Fruit fly (Drosophila melanogaster) whole organism, embryonic: ENCODE measurements around the gene Mst98Ca.

Experiments
- Abd-B ChIP-seq: fragments of 200-800 bp; sonication (Bioruptor generic); optimal IDR thresholded peaks from 2 replicates; lab custom pipeline; 2018; ENCODE audit warnings: missing biosample characterization, mild to moderate bottlenecking, missing genetic modification characterization, moderate library complexity
- Ada2b ChIP-seq: fragments of 200-800 bp; sonication (Bioruptor generic); IDR thresholded peaks from 2 replicates; pipeline ENCODE4 v1.3.6; 2022; ENCODE audit warnings: missing biosample characterization, missing genetic modification characterization
- Bteb2 ChIP-seq: fragments of 200-800 bp; sonication (Bioruptor generic); optimal IDR thresholded peaks from 2 replicates; lab custom pipeline; 2016; ENCODE audit warnings: missing biosample characterization, missing genetic modification characterization
- CG1024 ChIP-seq: fragments of 200-800 bp; sonication (Bioruptor generic); IDR thresholded peaks from 2 replicates; pipeline ENCODE4 v1.3.6; 2022; ENCODE audit warnings: missing biosample characterization, missing genetic modification characterization
- CG10366 ChIP-seq: fragments of 200-800 bp; sonication (Bioruptor generic); IDR thresholded peaks from 2 replicates; pipeline ENCODE4 v1.3.6; 2022; ENCODE audit warnings: missing biosample characterization, missing genetic modification characterization
- CG11093 ChIP-seq: fragments of 200-800 bp; sonication (Bioruptor generic); IDR thresholded peaks from 3 replicates; pipeline ENCODE4 v1.3.6; 2022; ENCODE audit warnings: missing biosample characterization, missing genetic modification characterization
- CG11504 ChIP-seq: fragments of 200-800 bp; sonication (Bioruptor generic); optimal IDR thresholded peaks from 3 replicates; lab custom pipeline; 2019; ENCODE audit warnings: missing biosample characterization, mild to moderate bottlenecking, missing genetic modification characterization, moderate library complexity
- CG11560 ChIP-seq: fragments of 200-800 bp; sonication (Bioruptor generic); IDR thresholded peaks from 3 replicates; pipeline ENCODE4 v1.3.6; 2022; ENCODE audit warnings: missing biosample characterization, missing genetic modification characterization
- CG12071 ChIP-seq: fragments of 200-800 bp; sonication (Bioruptor generic); optimal IDR thresholded peaks from 3 replicates; lab custom pipeline; 2018; ENCODE audit warnings: missing biosample characterization, mild to moderate bottlenecking, missing genetic modification characterization
- CG12391 ChIP-seq: fragments of 200-800 bp; sonication (Bioruptor generic); optimal IDR thresholded peaks from 3 replicates; lab custom pipeline; 2018; ENCODE audit warnings: missing biosample characterization, mild to moderate bottlenecking, missing genetic modification characterization, moderate library complexity
- CG12942 ChIP-seq: fragments of 200-800 bp; sonication (Bioruptor generic); optimal IDR thresholded peaks from 3 replicates; lab custom pipeline; 2016; ENCODE audit warnings: missing biosample characterization, missing genetic modification characterization
- CG13287 ChIP-seq: fragments of 200-800 bp; sonication (Bioruptor generic); IDR thresholded peaks from 2 replicates; pipeline ENCODE4 v1.3.6; 2022; ENCODE audit warnings: missing biosample characterization, missing genetic modification characterization; ENCODE audit not compliant: partially characterized antibody
- CG14050 ChIP-seq: fragments of 200-800 bp; sonication (Bioruptor generic); IDR thresholded peaks from 3 replicates; pipeline ENCODE4 v1.3.6; 2022; ENCODE audit warnings: missing biosample characterization, missing genetic modification characterization
- CG14860 ChIP-seq: fragments of 200-800 bp; sonication (Bioruptor generic); IDR thresholded peaks from 3 replicates; pipeline ENCODE4 v1.3.6; 2022; ENCODE audit warnings: missing biosample characterization, missing genetic modification characterization; ENCODE audit not compliant: partially characterized antibody
- CG15601 ChIP-seq: fragments of 200-800 bp; sonication (Bioruptor generic); optimal IDR thresholded peaks from 3 replicates; lab custom pipeline; 2019; ENCODE audit warnings: missing biosample characterization, mild to moderate bottlenecking, missing genetic modification characterization, moderate library complexity
- CG17361 ChIP-seq: fragments of 200-800 bp; sonication (Bioruptor generic); IDR thresholded peaks from 3 replicates; pipeline ENCODE4 v1.3.6; 2022; ENCODE audit warnings: missing biosample characterization, missing genetic modification characterization
- CG31224 ChIP-seq: fragments of 200-800 bp; sonication (Bioruptor generic); IDR thresholded peaks from 2 replicates; pipeline ENCODE4 v1.3.6; 2022; ENCODE audit warnings: missing biosample characterization, missing genetic modification characterization
- CG32772 ChIP-seq: fragments of 200-800 bp; sonication (Bioruptor generic); IDR thresholded peaks from 2 replicates; pipeline ENCODE4 v1.3.6; 2022; ENCODE audit warnings: missing biosample characterization, missing genetic modification characterization
- CG3847 ChIP-seq: fragments of 200-800 bp; sonication (Bioruptor generic); IDR thresholded peaks from 2 replicates; pipeline ENCODE4 v1.3.6; 2022; ENCODE audit warnings: missing biosample characterization, missing genetic modification characterization
- CG6254 ChIP-seq: fragments of 200-800 bp; sonication (Bioruptor generic); optimal IDR thresholded peaks from 3 replicates; lab custom pipeline; 2017; ENCODE audit warnings: mild to moderate bottlenecking, missing biosample characterization, missing genetic modification reagents, missing genetic modification characterization
- CG6272 ChIP-seq: fragments of 200-800 bp; sonication (Bioruptor generic); IDR thresholded peaks from 2 replicates; pipeline ENCODE4 v1.3.6; 2022; ENCODE audit warnings: missing biosample characterization, missing genetic modification characterization
- CG6654 ChIP-seq: fragments of 200-800 bp; sonication (Bioruptor generic); optimal IDR thresholded peaks from 2 replicates; lab custom pipeline; 2017; ENCODE audit warnings: missing biosample characterization, mild to moderate bottlenecking, missing genetic modification characterization
- CG9727 ChIP-seq: fragments of 200-800 bp; sonication (Bioruptor generic); optimal IDR thresholded peaks from 3 replicates; lab custom pipeline; 2017; ENCODE audit warnings: missing biosample characterization, mild to moderate bottlenecking, missing genetic modification characterization
- CG9797 ChIP-seq: fragments of 200-800 bp; sonication (Bioruptor generic); optimal IDR thresholded peaks from 3 replicates; lab custom pipeline; 2018; ENCODE audit warnings: missing biosample characterization, mild to moderate bottlenecking, missing genetic modification characterization
- E2f2 ChIP-seq: fragments of 200-800 bp; sonication (Bioruptor generic); IDR thresholded peaks from 2 replicates; pipeline ENCODE4 v1.3.6; 2022; ENCODE audit warnings: missing biosample characterization, missing genetic modification characterization
- Ets65A ChIP-seq: fragments of 200-800 bp; sonication (Bioruptor generic); peaks from one replicate; lab custom pipeline; 2016; ENCODE audit warnings: missing biosample characterization, missing genetic modification characterization
- HmgD ChIP-seq: fragments of 200-800 bp; sonication (Bioruptor generic); optimal IDR thresholded peaks from 3 replicates; lab custom pipeline; 2016; ENCODE audit warnings: missing biosample characterization, missing genetic modification characterization
- Hr3 ChIP-seq: fragments of 200-800 bp; sonication (Bioruptor generic); optimal IDR thresholded peaks from 3 replicates; lab custom pipeline; 2016; ENCODE audit warnings: missing biosample characterization, missing genetic modification characterization
- Hr51 ChIP-seq, 2 experiments: fragments of 200-800 bp; sonication (Bioruptor generic); optimal IDR thresholded peaks; 2 replicates in 1 of 2; 3 replicates in 1 of 2; lab custom pipeline; 2016 to 2018; ENCODE audit warnings: missing biosample characterization in 2 of 2, missing genetic modification characterization in 2 of 2, mild to moderate bottlenecking in 1 of 2, moderate library complexity in 1 of 2
- Nf-YC ChIP-seq: fragments of 200-800 bp; optimal IDR thresholded peaks from 3 replicates; lab custom pipeline; 2019; ENCODE audit warnings: missing biosample characterization, mild to moderate bottlenecking, missing genetic modification characterization, moderate library complexity
- TFAM ChIP-seq: fragments of 200-800 bp; sonication (Bioruptor generic); optimal IDR thresholded peaks from 2 replicates; lab custom pipeline; 2017; ENCODE audit warnings: missing biosample characterization, missing genetic modification characterization, inconsistent platforms
- al ChIP-seq: fragments of 200-800 bp; sonication (Bioruptor generic); IDR thresholded peaks from 2 replicates; pipeline ENCODE4 v1.3.6; 2022; ENCODE audit warnings: missing biosample characterization, missing genetic modification characterization
- ara ChIP-seq: fragments of 200-800 bp; sonication (Bioruptor generic); IDR thresholded peaks from 2 replicates; pipeline ENCODE4 v1.3.6; 2022; ENCODE audit warnings: missing biosample characterization, missing genetic modification characterization
- fd3F ChIP-seq: fragments of 200-800 bp; sonication (Bioruptor generic); optimal IDR thresholded peaks from 2 replicates; lab custom pipeline; 2018; ENCODE audit warnings: missing biosample characterization, mild to moderate bottlenecking, missing genetic modification characterization, moderate library complexity
- fd96Cb ChIP-seq: fragments of 200-800 bp; sonication (Bioruptor generic); optimal IDR thresholded peaks from 2 replicates; lab custom pipeline; 2018; ENCODE audit warnings: missing biosample characterization, mild to moderate bottlenecking, missing genetic modification characterization, moderate library complexity
- gcm ChIP-seq: fragments of 200-800 bp; sonication (Bioruptor generic); optimal IDR thresholded peaks from 2 replicates; lab custom pipeline; 2019; ENCODE audit warnings: missing biosample characterization, mild to moderate bottlenecking, missing genetic modification characterization, moderate library complexity
- h ChIP-seq: fragments of >200 bp; optimal IDR thresholded peaks from 2 replicates; lab custom pipeline; 2017
- ham ChIP-seq: fragments of 200-800 bp; sonication (Bioruptor generic); IDR thresholded peaks from 2 replicates; pipeline ENCODE4 v1.3.6; 2022; ENCODE audit warnings: missing biosample characterization, missing genetic modification characterization
- hth ChIP-seq: fragments of >200 bp; optimal IDR thresholded peaks from 2 replicates; lab custom pipeline; 2017; ENCODE audit warnings: inconsistent platforms
- klu ChIP-seq: fragments of 200-800 bp; sonication (Bioruptor generic); IDR thresholded peaks from 2 replicates; pipeline ENCODE4 v1.3.6; 2022; ENCODE audit warnings: missing biosample characterization, missing genetic modification characterization
- knrl ChIP-seq: fragments of 200-800 bp; sonication (Bioruptor generic); IDR thresholded peaks from 3 replicates; pipeline ENCODE4 v1.3.6; 2022; ENCODE audit warnings: missing biosample characterization, missing genetic modification characterization; ENCODE audit not compliant: partially characterized antibody
- mirr ChIP-seq: fragments of 200-800 bp; sonication (Bioruptor generic); optimal IDR thresholded peaks from 3 replicates; lab custom pipeline; 2018; ENCODE audit warnings: missing biosample characterization, mild to moderate bottlenecking, missing genetic modification characterization
- nerfin-1 ChIP-seq: fragments of 200-800 bp; sonication (Bioruptor generic); optimal IDR thresholded peaks from 3 replicates; lab custom pipeline; 2019; ENCODE audit warnings: missing biosample characterization, mild to moderate bottlenecking, missing genetic modification characterization, moderate library complexity
- pnt ChIP-seq: fragments of 200-800 bp; sonication (Bioruptor generic); optimal IDR thresholded peaks from 3 replicates; lab custom pipeline; 2016; ENCODE audit warnings: missing biosample characterization, missing genetic modification characterization
- pum ChIP-seq: fragments of 200-800 bp; sonication (Bioruptor generic); optimal IDR thresholded peaks from 2 replicates; lab custom pipeline; 2016; ENCODE audit warnings: missing biosample characterization, missing genetic modification characterization
- so ChIP-seq: fragments of 200-800 bp; sonication (Bioruptor generic); IDR thresholded peaks from 3 replicates; pipeline ENCODE4 v1.3.6; 2022; ENCODE audit warnings: missing biosample characterization, missing genetic modification characterization
- stc ChIP-seq: fragments of 200-800 bp; sonication (Bioruptor generic); IDR thresholded peaks from 2 replicates; pipeline ENCODE4 v1.3.6; 2022; ENCODE audit warnings: missing biosample characterization, missing genetic modification characterization
- unpg ChIP-seq: fragments of 200-800 bp; sonication (Bioruptor generic); optimal IDR thresholded peaks from 3 replicates; lab custom pipeline; 2018; ENCODE audit warnings: missing biosample characterization, mild to moderate bottlenecking, missing genetic modification characterization, moderate library complexity
- usp ChIP-seq: fragments of >200 bp; optimal IDR thresholded peaks from 2 replicates; lab custom pipeline; 2017; ENCODE audit warnings: missing biosample characterization, missing genetic modification characterization
- wek ChIP-seq: fragments of 200-800 bp; sonication (Bioruptor generic); optimal IDR thresholded peaks from 3 replicates; lab custom pipeline; 2018; ENCODE audit warnings: missing biosample characterization, mild to moderate bottlenecking, missing genetic modification characterization, moderate library complexity

Mst98Ca gene

DNA sequence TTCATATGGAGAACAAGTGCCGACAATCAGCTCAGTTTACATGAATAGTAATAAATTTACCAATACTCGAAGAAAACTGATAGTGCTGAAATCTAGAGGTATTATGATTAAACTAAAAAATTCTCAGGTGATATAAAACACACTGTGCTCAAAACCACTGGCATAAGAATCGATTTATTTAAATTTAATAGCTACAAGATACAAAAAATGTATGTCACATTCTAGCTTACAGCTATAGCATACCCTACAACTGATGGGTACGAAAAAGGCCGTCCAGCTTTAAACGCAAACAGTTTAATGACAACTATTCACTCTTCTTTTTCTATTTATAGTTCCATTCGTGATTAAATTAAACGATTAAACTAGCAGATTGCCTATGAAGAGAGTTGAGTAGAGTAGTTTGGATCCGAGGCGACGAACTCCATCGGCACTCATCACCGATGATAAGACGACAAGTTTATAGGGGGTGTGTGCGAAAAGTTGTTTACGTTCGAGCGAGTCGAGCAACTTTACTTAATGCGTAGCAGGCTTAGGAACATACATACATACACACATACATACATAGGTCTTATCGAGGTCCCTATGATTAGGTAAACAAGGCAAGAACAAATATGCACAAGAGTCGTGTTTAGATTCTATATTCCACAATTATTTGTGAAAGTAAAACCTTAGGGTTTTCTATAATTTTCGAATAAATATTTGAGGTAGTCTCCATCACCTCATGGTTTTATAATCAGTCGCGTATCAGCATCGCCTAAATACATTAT, 37.8 kb downstream of the Mst98Ca start (continued):
- TF ChIP-seq Ets65A (GFP tag; lab: Kevin White, UChicago) (peak; percentile 46), ara (peak; percentile 87), CG13287 (GFP tag; lab: Robert Waterston, UW) (no peak), fd3F (GFP tag; lab: Kevin White, UChicago) (peak; percentile 60), TFAM (GFP tag; lab: Kevin White, UChicago) (no peak), CG10366 (GFP tag; lab: Robert Waterston, UW) (peak; percentile 63; the same call in 1 of the 2 replicates), HmgD (no peak), hth (no peak), CG12071 (GFP tag; lab: Kevin White, UChicago) (peak; percentile 22), knrl (GFP tag; lab: Robert Waterston, UW) (no peak), gcm (GFP tag; lab: Kevin White, UChicago) (peak; percentile 45), Ada2b (GFP tag; lab: Robert Waterston, UW) (peak; percentile 65), pum (GFP tag; lab: Kevin White, UChicago) (peak; percentile 2), Hr3 (GFP tag; lab: Kevin White, UChicago) (peak; percentile 51), CG15601 (tag; lab: Kevin White, UChicago) (peak; percentile 75), klu (GFP tag; lab: Robert Waterston, UW) (no peak), stc (GFP tag; lab: Robert Waterston, UW) (peak; percentile 59), CG9727 (GFP tag; lab: Kevin White, UChicago) (peak; percentile 89), al (peak; percentile 80), CG17361 (GFP tag; lab: Robert Waterston, UW) (peak; percentile 49), CG32772 (GFP tag; lab: Robert Waterston, UW) (peak; percentile 44), CG12391 (tag; lab: Kevin White, UChicago) (peak; percentile 46), h (lab: Kevin White, UChicago) (no peak), Nf-YC (tag; lab: Kevin White, UChicago) (peak; percentile 44), CG9797 (GFP tag; lab: Kevin White, UChicago) (no peak), wek (GFP tag; lab: Kevin White, UChicago) (peak; percentile 79), Bteb2 (GFP tag; lab: Kevin White, UChicago) (peak; percentile 68), mirr (peak; percentile 16), CG3847 (GFP tag; lab: Robert Waterston, UW) (peak; percentile 57), CG31224 (peak; percentile 66), CG1024 (GFP tag; lab: Robert Waterston, UW) (peak; percentile 53; the same call in 1 of the 2 replicates), CG6272 (GFP tag; lab: Robert Waterston, UW) (peak; percentile 56; the same call in 1 of the 2 replicates), nerfin-1 (peak; percentile 67), CG14050 (GFP tag; lab: Robert Waterston, UW) (peak; percentile 26; the same call in 2 of the 3 replicates), CG11093 (GFP tag; lab: Robert Waterston, UW) (peak; percentile 54; the same call in 2 of the 3 replicates), usp (GFP tag; lab: Kevin White, UChicago) (no peak), CG6654 (GFP tag; lab: Kevin White, UChicago) (no peak), Hr51 (GFP tag; optimal IDR thresholded peaks at IDR 0.05; lab: Kevin White, UChicago) (peak; percentile 27 to 72), CG11504 (tag; lab: Kevin White, UChicago) (peak; percentile 63), unpg (GFP tag; lab: Kevin White, UChicago) (peak; percentile 55), CG11560 (peak; percentile 11), pnt (GFP tag; lab: Kevin White, UChicago) (peak; percentile 62), CG12942 (GFP tag; lab: Kevin White, UChicago) (peak; percentile 40), so (GFP tag; lab: Robert Waterston, UW) (peak; percentile 53; the same call in 2 of the 3 replicates), CG6254 (GFP tag; lab: Kevin White, UChicago) (peak; percentile 17), ham (GFP tag; lab: Robert Waterston, UW) (no peak), fd96Cb (tag; lab: Kevin White, UChicago) (peak; percentile 40), Abd-B (GFP tag; lab: Kevin White, UChicago) (peak; percentile 29), CG14860 (no peak), E2f2 (GFP tag; lab: Robert Waterston, UW) (peak; percentile 42)
